Fruit fly (Drosophila melanogaster): ENCODE measurements around the gene CG6138.

CG6138 gene

DNA sequence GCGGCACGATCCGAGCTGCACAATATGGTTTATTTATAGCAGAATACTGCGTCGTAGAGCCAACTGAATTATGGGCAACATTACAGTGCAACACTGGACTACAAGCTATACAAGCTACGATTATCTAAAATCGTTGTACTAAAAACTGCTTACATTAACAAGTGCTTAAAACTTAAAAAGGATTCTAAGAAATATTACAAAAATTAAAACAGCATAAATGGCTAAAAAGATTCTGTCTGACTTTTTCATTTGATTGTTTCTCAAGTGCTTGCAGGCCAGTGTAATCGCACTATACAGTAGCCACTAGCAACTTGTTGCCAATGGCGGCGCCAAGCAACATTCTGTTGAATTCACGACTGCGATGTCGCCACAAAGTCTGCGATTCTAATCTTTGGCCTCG is 49.7 kb downstream of the CG6138 start (continued):
- no peak for TF ChIP-seq CG9797 (GFP tag; optimal IDR thresholded peaks at IDR 0.05)
- no peak for TF ChIP-seq CG13296 (GFP tag; optimal IDR thresholded peaks at IDR 0.05)
- TF ChIP-seq CG8290 (GFP tag; optimal IDR thresholded peaks at IDR 0.05), result peak; percentile 30
- TF ChIP-seq CG8290 (tag; optimal IDR thresholded peaks at IDR 0.05), result peak in 1 of 2 experiments; percentile 28
- peak; percentile 85 for TF ChIP-seq dysf (GFP tag; IDR thresholded peaks at IDR 0.05)
- TF ChIP-seq Hr51 (GFP tag; optimal IDR thresholded peaks at IDR 0.05), result peak; percentile 23 to 79
- peak; percentile 77 for TF ChIP-seq az2 (GFP tag; optimal IDR thresholded peaks at IDR 0.05)
- peak; percentile 69 for TF ChIP-seq Ada2b (GFP tag; IDR thresholded peaks at IDR 0.05)
- no peak for TF ChIP-seq CG6683 (GFP tag; optimal IDR thresholded peaks at IDR 0.05)
- TF ChIP-seq CG8765 (GFP tag; IDR thresholded peaks at IDR 0.05), result peak; percentile 44; the same call in 1 of the 2 replicates
- TF ChIP-seq CG15269 (tag; optimal IDR thresholded peaks at IDR 0.05), result peak; percentile 57
- peak; percentile 72 to 76 for TF ChIP-seq chif (GFP tag; optimal IDR thresholded peaks at IDR 0.05)
- peak; percentile 13 for TF ChIP-seq odd (GFP tag; optimal IDR thresholded peaks at IDR 0.05)
- TF ChIP-seq grau (tag; optimal IDR thresholded peaks at IDR 0.05), result peak; percentile 74
- TF ChIP-seq CG13894 (tag; optimal IDR thresholded peaks at IDR 0.05), result no peak
- no peak for TF ChIP-seq CG7928 (GFP tag; optimal IDR thresholded peaks at IDR 0.05)
- peak; percentile 75 for TF ChIP-seq CG1603 (tag; optimal IDR thresholded peaks at IDR 0.05)
- no peak for TF ChIP-seq CG7987 (GFP tag; optimal IDR thresholded peaks at IDR 0.05)
- TF ChIP-seq CG31441 (GFP tag; IDR thresholded peaks at IDR 0.05), result peak; percentile 76
- peak; percentile 86 for TF ChIP-seq CG2712 (tag; optimal IDR thresholded peaks at IDR 0.05)
- TF ChIP-seq her (GFP tag; optimal IDR thresholded peaks at IDR 0.05), result peak; percentile 7
- TF ChIP-seq Hmr (GFP tag; optimal IDR thresholded peaks at IDR 0.05), result peak; percentile 44
- no peak for TF ChIP-seq kah (GFP tag; optimal IDR thresholded peaks at IDR 0.05)
- peak; percentile 86 for TF ChIP-seq so (GFP tag; IDR thresholded peaks at IDR 0.05)
- no peak for TF ChIP-seq Bgb (GFP tag; IDR thresholded peaks at IDR 0.05; ENCODE audit: partially characterized antibody)
- no peak for TF ChIP-seq abd-A (tag; optimal IDR thresholded peaks at IDR 0.05)
- TF ChIP-seq CG5245 (GFP tag; optimal IDR thresholded peaks at IDR 0.05), result no peak
- TF ChIP-seq Atf3 (GFP tag; optimal IDR thresholded peaks at IDR 0.05), result peak; percentile 54
- peak; percentile 82 for TF ChIP-seq lmd (GFP tag; IDR thresholded peaks at IDR 0.05)
- TF ChIP-seq fd96Cb (tag; optimal IDR thresholded peaks at IDR 0.05), result peak; percentile 81
- TF ChIP-seq sr (GFP tag; IDR thresholded peaks at IDR 0.05), result 0 out of 3 replicates have a peak, but pooled peaks have one; percentile 9
- no peak for TF ChIP-seq fu2 (GFP tag; optimal IDR thresholded peaks at IDR 0.05)
- peak; percentile 69 for TF ChIP-seq CG9727 (GFP tag; optimal IDR thresholded peaks at IDR 0.05)
- TF ChIP-seq pum (GFP tag; optimal IDR thresholded peaks at IDR 0.05), result peak; percentile 52
- TF ChIP-seq CG1024 (GFP tag; IDR thresholded peaks at IDR 0.05), result peak; percentile 50; the same call in 1 of the 2 replicates
- TF ChIP-seq Taf1 (GFP tag; IDR thresholded peaks at IDR 0.05), result peak; percentile 11; the same call in 1 of the 2 replicates
- peak; percentile 42 for TF ChIP-seq CG9817 (tag; optimal IDR thresholded peaks at IDR 0.05)
- peak; percentile 58; the same call in 1 of the 2 replicates for TF ChIP-seq sim (GFP tag; IDR thresholded peaks at IDR 0.05)
- no peak for TF ChIP-seq pzg (GFP tag; optimal IDR thresholded peaks at IDR 0.05)
- no peak for TF ChIP-seq CG2129 (GFP tag; IDR thresholded peaks at IDR 0.05; ENCODE audit: partially characterized antibody)
- no peak for TF ChIP-seq CTCF (GFP tag; optimal IDR thresholded peaks at IDR 0.05)
- TF ChIP-seq CG6813 (GFP tag; optimal IDR thresholded peaks at IDR 0.05), result peak; percentile 63
- peak; percentile 12 for TF ChIP-seq CG8359 (GFP tag; optimal IDR thresholded peaks at IDR 0.05; ENCODE audit: borderline replicate concordance)
- peak; percentile 66 for TF ChIP-seq Abd-B (GFP tag; optimal IDR thresholded peaks at IDR 0.05)
- TF ChIP-seq tgo (GFP tag; IDR thresholded peaks at IDR 0.05), result peak; percentile 82
- TF ChIP-seq CG3995 (GFP tag; optimal IDR thresholded peaks at IDR 0.05), result no peak
- TF ChIP-seq CG31365 (tag; optimal IDR thresholded peaks at IDR 0.05), result peak; percentile 15
- TF ChIP-seq Vsx1 (GFP tag; optimal IDR thresholded peaks at IDR 0.05), result no peak
- peak; percentile 68 for TF ChIP-seq CG1602 (GFP tag; optimal IDR thresholded peaks at IDR 0.05)
- TF ChIP-seq CG7372 (GFP tag; IDR thresholded peaks at IDR 0.05), result peak; percentile 58
- TF ChIP-seq p53 (GFP tag; optimal IDR thresholded peaks at IDR 0.05), result no peak

Measured in whole organism, embryonic.